Worm (Caenorhabditis elegans) whole organism, L4/young adult: ENCODE data around the gene blos-1.

ENCODE experiments used
- dao-5 ChIP-seq: sonication (generic microtip); optimal IDR thresholded peaks from 2 replicates; lab custom pipeline; 2016; ENCODE audit warnings: missing genotype, missing genetic modification characterization, moderate library complexity, missing compliant biosample characterization
- him-1 ChIP-seq: sonication (generic microtip); optimal IDR thresholded peaks from 2 replicates; lab custom pipeline; 2016; ENCODE audit warnings: missing genotype, missing genetic modification reagents, missing genetic modification characterization, missing compliant biosample characterization

ce11 chrIII:10261256-10261655 is 49.5 kb upstream of the blos-1 start:
- TF ChIP-seq him-1 (no peak), dao-5 (no peak)
